Fruit fly (Drosophila melanogaster): ENCODE data around the gene CG3434.

The CG3434 gene

dm6 chr3L:9410754-9411423 lies 49.7 kb downstream of the CG3434 start, which contains the start of the genes CG4022 and Cpsf5:
TSS of gene CG4022 (minus strand) at chr3L:9410832.
TSS of gene Cpsf5 (plus strand) at chr3L:9411038.
- peak; percentile 82 for TF ChIP-seq noc (tag; optimal IDR thresholded peaks at IDR 0.05)

- TF ChIP-seq noc (tag; optimal IDR thresholded peaks at IDR 0.05), result no peak
Observed at dm6 chr3L:9410030-9410589, 50.5 kb downstream of the CG3434 start.
